Worm (Caenorhabditis elegans) whole organism, L4/young adult: ENCODE results near the gene mks-1.

ENCODE experiments used
- W03F9.2 ChIP-seq: fragments of 150-350 bp; optimal IDR thresholded peaks from 2 replicates; lab custom pipeline; 2014; ENCODE audit warnings: missing biosample characterization, missing genetic modification characterization
- dao-5 ChIP-seq: sonication (generic microtip); optimal IDR thresholded peaks from 2 replicates; lab custom pipeline; 2016; ENCODE audit warnings: missing genotype, missing genetic modification characterization, moderate library complexity, missing compliant biosample characterization
- him-1 ChIP-seq: sonication (generic microtip); optimal IDR thresholded peaks from 2 replicates; lab custom pipeline; 2016; ENCODE audit warnings: missing genotype, missing genetic modification reagents, missing genetic modification characterization, missing compliant biosample characterization

The mks-1 gene

DNA sequence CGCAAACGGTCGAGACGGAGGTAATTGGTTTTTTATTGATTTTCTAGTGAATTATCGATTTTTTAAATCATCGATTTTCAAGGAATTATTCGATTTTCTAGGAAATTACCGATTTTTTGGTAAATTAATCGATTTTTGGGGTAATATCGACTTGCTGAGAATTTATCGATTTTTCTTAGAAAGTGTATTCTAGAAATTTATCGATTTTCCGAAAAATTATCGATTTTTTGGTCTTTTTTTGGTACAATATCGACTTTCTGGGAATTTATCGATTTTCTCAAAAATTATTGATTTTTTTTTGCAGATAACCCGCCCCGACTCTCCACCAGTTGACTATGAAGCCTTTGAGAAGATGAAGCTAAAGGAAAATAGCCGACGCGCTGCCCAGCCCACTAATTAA lies 15.5 kb upstream of the mks-1 start:
- TF ChIP-seq him-1 (no peak), W03F9.2 (no peak), dao-5 (tag; lab: Kevin White, UChicago) (no peak)

DNA sequence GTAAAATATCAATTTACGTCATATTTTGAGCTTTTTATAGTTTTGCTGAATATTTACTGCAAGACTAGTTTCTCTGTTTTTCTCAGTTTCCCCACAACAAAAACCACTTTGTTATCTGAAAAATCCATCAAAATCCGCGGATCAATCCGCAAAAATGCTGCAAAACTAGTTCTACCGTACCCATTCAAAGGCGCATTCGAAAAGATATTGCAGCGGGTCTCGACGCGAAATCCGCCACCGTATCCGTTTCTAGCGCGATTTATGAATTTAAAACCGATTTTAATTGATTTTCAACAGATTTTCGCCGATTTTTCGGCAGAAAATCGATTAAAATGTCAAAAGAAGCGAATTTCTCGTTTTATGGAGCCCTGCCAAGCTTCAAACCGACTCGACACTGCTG lies 14.7 kb upstream of the mks-1 start, which contains the start of gene R148.4:
R148.4 (plus strand) TSS at position 211 of the 400 bp plus-strand sequence.
- no peak for TF ChIP-seq him-1
- no peak for TF ChIP-seq W03F9.2
- no peak for TF ChIP-seq dao-5 (tag; lab: Kevin White, UChicago)

DNA sequence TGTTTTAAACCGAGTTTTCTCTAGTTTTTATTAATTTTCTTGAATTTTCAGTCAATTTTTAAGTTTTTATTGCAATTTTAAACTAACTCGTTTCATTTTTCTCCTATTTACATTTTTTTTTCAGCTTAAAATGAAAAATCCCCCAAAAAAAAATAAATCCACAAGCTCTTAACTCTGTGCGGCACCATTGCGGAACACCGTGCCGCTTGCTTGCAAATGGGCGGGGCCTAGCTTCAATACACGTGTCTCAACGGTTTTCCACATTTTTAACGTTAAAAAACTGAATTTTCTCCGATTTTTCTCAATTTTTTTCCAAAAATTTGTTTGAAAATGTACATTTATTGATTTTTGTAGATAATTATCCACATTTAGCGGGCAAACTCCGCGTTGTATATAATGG lies 11.1 kb upstream of the mks-1 start, which contains the start of gene R148.3:
R148.3 (plus strand) TSS at position 347 of the 400 bp plus-strand sequence.
- TF ChIP-seq W03F9.2: peak; percentile 61
- no peak for TF ChIP-seq him-1

- TF ChIP-seq him-1: no peak
- no peak for TF ChIP-seq dao-5 (tag; lab: Kevin White, UChicago)
- TF ChIP-seq W03F9.2: no peak
Observed at ce11 chrIII:3176775-3177174, 9.3 kb upstream of the mks-1 start.

DNA sequence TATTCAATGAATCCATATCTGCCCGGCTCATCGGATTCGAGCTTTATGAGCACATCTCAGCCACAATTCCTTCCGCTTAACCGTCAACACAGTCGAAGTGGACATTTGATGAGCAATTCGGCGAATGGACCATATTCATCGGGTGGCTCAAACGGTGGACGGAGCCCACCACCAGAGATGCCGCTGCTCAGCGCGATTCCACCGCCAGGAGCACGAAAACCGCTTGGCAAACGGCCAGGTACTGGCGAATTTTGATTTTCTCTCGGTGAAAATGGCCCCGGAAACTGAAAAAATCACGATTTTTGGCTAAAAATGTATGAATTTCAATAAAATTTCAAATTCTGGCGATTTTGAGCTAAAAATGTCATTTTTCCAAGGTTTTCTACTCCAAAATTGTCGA lies 6.2 kb upstream of the mks-1 start:
- TF ChIP-seq W03F9.2 (no peak), him-1 (no peak), dao-5 (tag; lab: Kevin White, UChicago) (no peak)

- TF ChIP-seq him-1 (no peak), W03F9.2 (no peak), dao-5 (tag; lab: Kevin White, UChicago) (no peak)
Observed at ce11 chrIII:3183377-3183776, 2.7 kb upstream of the mks-1 start, which contains the start of gene lmtr-5. TSS of gene lmtr-5 (plus strand) at chrIII:3183677.

DNA sequence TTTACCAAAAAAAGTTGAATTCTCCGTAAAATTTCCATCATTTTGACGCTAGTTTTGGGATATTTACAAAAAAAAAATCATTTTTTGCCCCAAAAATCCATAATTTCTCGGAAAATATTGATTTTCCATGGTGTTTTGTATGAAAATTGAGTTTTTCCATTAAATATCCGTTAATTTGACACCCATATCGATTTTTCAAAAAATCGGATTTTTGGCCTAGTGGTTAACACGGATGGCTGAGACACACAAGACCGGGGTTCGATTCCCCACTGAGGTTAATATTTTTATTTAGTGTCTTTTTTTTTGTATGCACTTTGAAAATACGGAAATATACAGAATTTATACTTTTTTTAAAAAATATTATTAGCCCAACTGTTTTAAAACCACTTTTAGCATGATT lies 848 bp upstream of the mks-1 start:
- no peak for TF ChIP-seq dao-5 (tag; lab: Kevin White, UChicago)
- TF ChIP-seq him-1: no peak
- no peak for TF ChIP-seq W03F9.2

- TF ChIP-seq W03F9.2 (no peak), him-1 (no peak), dao-5 (tag; lab: Kevin White, UChicago) (no peak)
Observed at ce11 chrIII:3188564-3188963, 2.5 kb downstream of the mks-1 start.

ce11 chrIII:3190660-3191059 lies 4.6 kb downstream of the mks-1 start:
- no peak for TF ChIP-seq him-1
- no peak for TF ChIP-seq dao-5 (tag; lab: Kevin White, UChicago)
- no peak for TF ChIP-seq W03F9.2

DNA sequence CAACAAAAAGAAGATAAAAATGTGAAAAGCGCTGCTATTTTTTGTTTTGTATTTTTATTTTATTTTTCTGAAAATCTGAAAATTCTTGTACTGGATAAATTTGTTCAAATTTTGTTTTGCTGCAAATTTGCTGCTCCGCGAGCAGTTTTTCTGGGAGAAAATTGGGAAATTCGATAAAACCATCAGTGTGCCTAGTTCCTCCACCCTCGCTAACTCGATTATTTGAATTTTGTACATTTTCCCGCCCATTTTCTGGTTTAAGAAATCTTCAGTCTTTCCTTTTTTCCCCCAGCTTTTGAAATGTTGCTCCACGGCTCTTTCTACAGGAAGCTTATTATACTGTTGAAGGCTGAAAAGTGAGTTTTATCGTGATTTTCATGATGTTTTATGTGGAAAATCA lies 5.1 kb downstream of the mks-1 start, which contains the start of gene R148.8:
R148.8 (plus strand) TSS at position 301 of the 400 bp plus-strand sequence.
- TF ChIP-seq W03F9.2: no peak
- no peak for TF ChIP-seq him-1
- no peak for TF ChIP-seq dao-5 (tag; lab: Kevin White, UChicago)

ce11 chrIII:3191729-3192128 lies 5.6 kb downstream of the mks-1 start:
- TF ChIP-seq W03F9.2 (no peak), dao-5 (tag; lab: Kevin White, UChicago) (no peak), him-1 (no peak)

DNA sequence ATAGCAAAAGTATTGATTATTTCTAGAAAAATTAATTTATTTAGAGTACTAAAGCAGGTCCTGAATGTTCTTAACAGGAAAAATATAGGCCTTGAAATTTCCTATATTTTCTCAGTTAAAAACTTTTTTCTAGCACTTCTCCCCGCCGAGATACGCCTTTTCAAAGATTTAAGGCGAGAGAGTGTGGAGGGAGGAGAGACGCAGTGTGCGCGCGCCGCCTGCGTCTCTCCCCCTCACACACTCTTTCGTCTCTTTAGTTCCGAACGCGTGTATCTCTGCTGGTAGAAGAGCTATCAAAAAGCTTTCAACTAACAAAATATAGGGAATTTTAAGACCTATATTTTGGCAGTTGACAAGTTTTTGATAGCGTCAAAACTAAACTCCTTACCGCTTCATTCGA lies 11.8 kb downstream of the mks-1 start:
- TF ChIP-seq dao-5 (tag; lab: Kevin White, UChicago) (no peak), him-1 (no peak), W03F9.2 (no peak)

DNA sequence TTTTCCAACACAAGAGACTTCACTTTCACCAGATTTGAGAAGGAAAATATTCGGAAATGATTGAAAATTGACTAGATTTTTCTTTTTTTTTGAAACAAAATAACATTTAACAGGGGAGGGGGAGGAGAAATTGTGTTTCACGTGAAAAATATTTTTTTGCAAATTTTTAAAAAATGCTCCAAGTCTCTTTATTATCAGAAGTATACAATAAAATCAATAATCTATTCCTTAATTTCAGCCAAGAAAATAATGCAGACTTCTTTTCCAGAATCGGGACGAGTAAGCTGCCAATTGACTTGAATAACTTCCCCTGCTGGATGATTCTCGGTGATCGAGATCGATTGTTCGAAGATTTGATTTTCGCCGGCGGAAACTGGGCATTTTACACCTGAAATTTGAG lies 12.2 kb downstream of the mks-1 start, which contains the start of gene R148.7:
R148.7 (minus strand) TSS at position 101 of the 400 bp plus-strand sequence.
- TF ChIP-seq dao-5 (tag; lab: Kevin White, UChicago) (no peak), him-1 (no peak), W03F9.2 (no peak)

ce11 chrIII:3199416-3199815 lies 13.3 kb downstream of the mks-1 start, which contains the start of gene heh-1:
TSS of gene heh-1 (minus strand) at chrIII:3199516.
- TF ChIP-seq W03F9.2: no peak

DNA sequence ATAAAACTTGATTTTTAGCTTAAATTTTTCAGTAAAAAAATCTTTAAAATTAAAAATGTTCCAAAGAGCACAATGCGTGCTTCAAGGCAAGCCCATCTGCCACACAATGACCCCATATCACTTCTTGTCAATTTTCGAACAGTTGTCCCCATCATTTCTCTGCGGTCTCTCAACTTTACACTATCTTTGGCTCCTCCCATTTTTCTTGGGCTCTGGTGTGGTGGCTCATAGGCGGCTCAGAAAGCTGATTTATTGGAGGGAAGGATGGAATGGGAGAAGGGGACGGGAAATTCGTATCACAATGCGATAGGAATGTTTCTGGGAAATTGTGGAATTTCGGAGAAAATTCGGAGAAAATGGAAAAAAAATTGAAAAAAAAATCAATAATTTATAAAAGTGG lies 14.5 kb downstream of the mks-1 start:
- TF ChIP-seq him-1: no peak
- TF ChIP-seq dao-5 (tag; lab: Kevin White, UChicago): no peak
- no peak for TF ChIP-seq W03F9.2

DNA sequence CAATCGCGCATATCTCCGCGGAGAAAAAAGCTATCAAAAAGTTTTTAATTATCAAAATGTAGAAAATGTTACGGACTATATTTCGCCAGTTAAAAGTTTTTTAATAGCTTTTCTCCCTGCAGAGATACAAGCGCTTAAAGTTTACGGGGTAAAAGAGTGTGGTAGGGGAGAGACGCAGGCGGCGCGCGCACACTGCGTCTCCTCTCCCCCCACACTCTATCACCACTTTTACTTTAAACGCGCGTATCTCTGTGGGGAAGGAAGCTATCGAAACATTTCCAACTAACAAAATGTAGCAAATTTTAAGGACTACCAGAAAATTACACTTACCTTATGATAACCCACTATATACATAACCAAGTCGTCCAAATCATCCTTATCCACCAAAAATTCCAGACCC lies 17.5 kb downstream of the mks-1 start:
- TF ChIP-seq him-1: no peak
- no peak for TF ChIP-seq dao-5 (tag; lab: Kevin White, UChicago)
- TF ChIP-seq W03F9.2: no peak
